Fruit fly (Drosophila melanogaster) Kc167 (cell line): Measurements from ENCODE around the gene mah.

Experiments used
- Myc ChIP-seq: fragments of >200 bp; optimal IDR thresholded peaks from 2 replicates; lab custom pipeline; 2017; ENCODE audit warnings: missing external identifiers
- Sin3A ChIP-seq: fragments of >200 bp; optimal IDR thresholded peaks from 2 replicates; lab custom pipeline; 2018; ENCODE audit warnings: missing external identifiers
- h ChIP-seq: fragments of >200 bp; optimal IDR thresholded peaks from 3 replicates; lab custom pipeline; 2018; ENCODE audit warnings: missing external identifiers
- insv ChIP-seq: fragments of >200 bp; optimal IDR thresholded peaks from 3 replicates; lab custom pipeline; 2018; ENCODE audit warnings: missing external identifiers
- psq ChIP-seq: fragments of >200 bp; optimal IDR thresholded peaks from 2 replicates; lab custom pipeline; 2017; ENCODE audit warnings: missing external identifiers
- ttk ChIP-seq: sonication (Bioruptor generic); optimal IDR thresholded peaks from 2 replicates; lab custom pipeline; 2017; ENCODE audit warnings: missing external identifiers

mah gene

dm6 chr3R:24947332-24947731 is at the start of gene mah:
TSS of gene mah (plus strand) at chr3R:24947632.
- TF ChIP-seq Myc, result no peak
- no peak for TF ChIP-seq insv
- no peak for TF ChIP-seq Sin3A (lab: Kevin White, UChicago)
- TF ChIP-seq h (lab: Kevin White, UChicago), result no peak
- no peak for TF ChIP-seq psq (lab: Kevin White, UChicago)
- TF ChIP-seq ttk, result no peak

DNA sequence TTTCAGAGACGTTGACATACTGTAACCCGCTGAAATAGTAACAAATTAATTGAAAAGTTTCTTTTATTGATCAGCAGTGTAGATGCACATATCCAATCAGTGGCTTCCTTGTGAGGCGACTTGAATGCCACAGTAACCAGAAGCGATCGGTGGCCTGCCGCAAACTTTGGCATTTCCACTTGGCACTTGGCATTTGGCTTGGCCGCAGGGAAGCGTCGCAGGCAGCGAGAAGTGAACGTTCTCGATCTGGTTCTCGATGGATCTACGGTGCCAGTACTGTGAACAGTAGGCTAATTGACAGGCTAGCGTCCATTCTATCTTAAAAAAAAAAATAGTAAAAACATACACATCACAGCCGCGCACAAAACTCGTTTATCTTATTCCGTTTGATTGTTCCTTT is 46.6 kb upstream of the mah start, which contains the start of gene CG10845:
Gene CG10845 (plus strand): TSS at position 301 of the 400 bp plus-strand sequence.
- TF ChIP-seq ttk (no peak), Sin3A (lab: Kevin White, UChicago) (no peak), Myc (no peak), h (lab: Kevin White, UChicago) (no peak), psq (lab: Kevin White, UChicago) (no peak), insv (no peak)

DNA sequence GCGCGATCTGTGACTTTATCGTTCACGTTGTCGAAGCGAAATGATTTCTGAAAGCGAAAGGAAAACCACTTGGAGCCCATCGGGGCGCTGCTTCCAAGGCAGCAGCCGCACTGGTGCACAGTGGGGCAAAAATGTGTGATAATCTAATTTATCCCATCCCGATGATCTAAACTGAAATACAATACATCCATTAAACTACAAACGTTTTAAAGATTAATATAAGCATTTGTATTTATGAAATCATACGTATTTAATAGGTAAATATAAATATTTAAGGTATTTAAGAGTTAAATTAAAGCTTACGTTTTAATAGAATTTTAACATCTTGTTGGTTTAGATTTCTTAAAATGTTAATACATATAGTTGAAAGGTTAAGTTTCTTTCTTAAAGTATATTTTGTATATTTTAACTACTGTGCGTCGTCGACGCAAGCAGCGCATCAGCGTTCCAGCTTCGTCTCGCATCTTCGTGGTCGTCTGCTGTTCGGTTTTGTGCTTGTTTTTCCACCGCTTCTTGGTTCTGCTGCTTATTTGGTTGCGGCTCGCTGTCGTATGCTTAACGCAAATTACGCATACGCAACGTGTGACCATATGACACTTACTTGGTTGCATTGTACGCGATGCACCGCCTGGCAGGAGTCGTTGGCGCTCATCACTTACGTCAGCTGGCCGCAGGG is 41.3 kb upstream of the mah start, which contains the start of gene CG13643:
Gene CG13643 (minus strand): TSS at position 46 of the 676 bp plus-strand sequence.
- TF ChIP-seq insv, result no peak
- TF ChIP-seq Myc, result no peak
- TF ChIP-seq psq (lab: Kevin White, UChicago), result no peak
- TF ChIP-seq ttk, result no peak
- TF ChIP-seq h (lab: Kevin White, UChicago), result no peak
- TF ChIP-seq Sin3A (lab: Kevin White, UChicago), result no peak

DNA sequence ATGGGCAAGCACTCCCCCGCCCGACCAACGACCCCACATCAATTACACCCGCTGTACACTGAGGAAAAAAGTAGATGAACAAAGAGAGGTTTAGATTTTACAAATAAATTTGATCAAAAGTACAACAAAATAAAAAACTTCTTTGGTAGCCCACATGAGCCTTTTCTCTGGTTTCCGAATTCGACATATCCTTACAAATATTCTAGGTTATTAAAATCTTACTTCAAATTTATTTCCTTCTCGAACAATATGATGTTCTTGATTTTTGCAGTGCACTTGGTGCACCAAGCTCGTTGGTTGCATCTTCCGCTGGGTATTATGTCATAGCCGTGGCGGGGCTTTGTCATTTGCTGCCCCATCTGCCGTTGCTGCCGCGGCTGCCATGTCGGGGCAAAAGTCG is 40.8 kb upstream of the mah start:
- TF ChIP-seq insv (no peak), Myc (no peak), Sin3A (lab: Kevin White, UChicago) (no peak), ttk (no peak), h (lab: Kevin White, UChicago) (no peak), psq (lab: Kevin White, UChicago) (no peak)

dm6 chr3R:24908034-24908433 is 39.4 kb upstream of the mah start:
- no peak for TF ChIP-seq Sin3A (lab: Kevin White, UChicago)

DNA sequence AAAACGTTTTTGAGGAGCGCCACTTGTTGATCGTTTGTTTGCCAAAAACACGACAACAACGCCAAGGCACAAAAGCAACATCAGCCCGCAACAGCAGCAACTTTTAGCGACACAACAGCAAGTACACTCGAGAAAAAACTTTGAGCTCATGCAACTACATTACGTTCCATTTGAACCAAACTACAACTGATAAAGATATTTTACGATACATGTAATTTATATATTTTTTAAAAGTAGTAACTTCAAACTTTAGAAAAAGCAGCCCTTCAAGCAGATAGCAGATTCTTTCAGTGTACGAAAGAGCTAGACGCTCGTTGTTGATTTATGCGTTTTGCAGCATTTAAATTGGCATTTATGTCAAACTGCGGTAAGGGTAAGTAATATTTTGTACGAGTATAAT is 37.3 kb upstream of the mah start:
- TF ChIP-seq Myc (no peak), insv (no peak), h (lab: Kevin White, UChicago) (no peak), psq (lab: Kevin White, UChicago) (no peak), Sin3A (lab: Kevin White, UChicago) (no peak), ttk (no peak)

DNA sequence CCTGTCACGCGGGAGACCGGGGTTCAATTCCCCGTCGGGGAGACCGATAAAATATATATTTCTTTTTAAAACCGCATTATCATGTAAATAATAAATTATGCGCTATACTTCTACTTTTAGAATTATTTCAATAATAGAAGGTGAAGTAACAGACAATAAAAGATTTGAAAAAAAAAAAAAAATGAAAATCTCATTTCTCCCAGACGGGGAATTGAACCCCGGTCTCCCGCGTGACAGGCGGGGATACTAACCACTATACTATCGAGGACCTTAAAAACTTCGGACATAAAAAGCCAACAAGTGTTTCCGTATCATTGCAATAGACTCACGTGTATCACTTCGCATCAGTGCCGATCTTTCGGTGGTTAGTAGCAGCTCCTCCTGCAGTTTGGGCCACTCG is 32.6 kb upstream of the mah start:
- TF ChIP-seq insv (no peak), Sin3A (lab: Kevin White, UChicago) (no peak), ttk (no peak), h (lab: Kevin White, UChicago) (no peak), Myc (no peak), psq (lab: Kevin White, UChicago) (no peak)

- TF ChIP-seq Myc, result no peak
- no peak for TF ChIP-seq Sin3A (lab: Kevin White, UChicago)
- no peak for TF ChIP-seq ttk
- TF ChIP-seq insv, result no peak
- TF ChIP-seq h (lab: Kevin White, UChicago), result no peak
- TF ChIP-seq psq (lab: Kevin White, UChicago), result no peak
These were observed 29.4 kb upstream of the mah start, which contains the start of the genes PIG-S, sud1 and CG11168 for dm6 chr3R:24917814-24918636. TSS of gene PIG-S (minus strand) at chr3R:24917864. TSS of gene sud1 (minus strand) at chr3R:24917864. TSS of gene CG11168 (plus strand) at chr3R:24918106.

DNA sequence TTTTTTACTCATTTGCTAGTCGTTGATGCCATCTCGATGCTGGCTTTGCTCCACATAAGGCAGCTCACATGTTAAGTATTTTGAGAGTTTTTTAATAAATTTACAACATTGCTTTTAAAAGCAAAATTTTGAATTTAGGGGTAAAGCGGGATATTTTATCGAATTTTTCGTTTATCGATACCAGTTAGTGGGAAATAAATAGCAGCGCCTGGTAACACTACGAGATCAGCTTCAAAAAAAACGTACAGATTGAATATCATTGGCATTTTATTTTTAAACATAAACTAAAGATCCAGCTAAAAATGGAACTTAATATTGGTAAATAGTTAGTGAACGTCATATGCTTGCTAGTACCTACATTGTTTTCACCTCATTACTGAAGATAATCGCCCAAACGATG is 25.2 kb upstream of the mah start, which contains the start of gene Mink:
Gene Mink (plus strand): TSS at position 204 of the 400 bp plus-strand sequence.
- TF ChIP-seq ttk (no peak), Myc (no peak), insv (no peak), Sin3A (lab: Kevin White, UChicago) (no peak), psq (lab: Kevin White, UChicago) (no peak), h (lab: Kevin White, UChicago) (no peak)

DNA sequence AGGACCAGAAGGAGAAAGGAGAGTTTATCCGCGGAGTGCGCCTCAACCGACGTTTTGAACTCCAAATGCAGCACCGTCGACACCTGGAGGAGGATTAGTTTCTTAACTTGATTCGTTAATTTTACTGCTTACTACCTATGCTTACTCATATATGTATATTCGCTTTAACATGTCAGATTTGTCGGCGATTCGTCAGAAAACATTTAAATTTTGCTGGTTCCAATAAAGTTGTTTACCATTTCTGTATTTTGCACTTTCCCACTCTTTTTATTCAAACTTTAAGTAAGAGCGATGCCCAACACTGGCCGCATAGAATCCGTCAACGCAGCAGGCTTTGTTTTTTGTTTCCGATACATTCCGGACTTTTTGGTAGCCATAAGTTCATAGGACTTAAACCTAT is 22.5 kb upstream of the mah start, which contains the start of gene Trf4-2:
Gene Trf4-2 (plus strand): TSS at position 301 of the 400 bp plus-strand sequence.
- TF ChIP-seq Sin3A (lab: Kevin White, UChicago) (no peak), insv (no peak), psq (lab: Kevin White, UChicago) (no peak), ttk (no peak), Myc (no peak), h (lab: Kevin White, UChicago) (no peak)

dm6 chr3R:24926752-24927320 is 20.6 kb upstream of the mah start:
- TF ChIP-seq psq (lab: Kevin White, UChicago), result no peak

DNA sequence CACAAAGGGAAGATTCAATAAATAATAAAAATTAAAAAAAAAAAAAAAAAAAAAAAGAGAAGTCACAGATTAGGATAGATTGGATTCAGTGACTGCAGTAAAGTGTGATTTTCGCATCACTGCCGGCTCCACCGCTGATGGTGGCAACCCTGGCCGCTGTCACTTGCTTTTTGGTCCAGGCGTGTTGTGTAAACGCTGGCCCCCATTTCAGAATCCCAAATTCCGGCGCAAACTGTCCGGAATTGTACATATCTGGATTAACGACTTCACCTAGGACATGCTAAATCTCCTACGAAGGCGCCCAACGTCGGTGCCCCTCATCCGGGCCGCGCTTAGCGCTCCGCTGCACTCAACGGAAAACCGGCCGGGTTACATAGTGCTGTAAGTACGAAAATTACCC is 15.6 kb upstream of the mah start, which contains the start of gene CG11771:
Gene CG11771 (plus strand): TSS at position 155 of the 400 bp plus-strand sequence.
- TF ChIP-seq Myc (no peak), ttk (no peak), insv (no peak), Sin3A (lab: Kevin White, UChicago) (no peak), psq (lab: Kevin White, UChicago) (no peak), h (lab: Kevin White, UChicago) (no peak)
